Worm (Caenorhabditis elegans) whole organism, young adult: ENCODE data around the gene Y37E11AM.4.

Experiments
- attf-3 ChIP-seq: fragments of 200-800 bp; sonication (Bioruptor generic); conservative IDR thresholded peaks from 2 replicates; pipeline ENCODE4 v1.3.6; 2022; ENCODE audit warnings: missing genetic modification reagents, missing genetic modification characterization, missing compliant biosample characterization
- ceh-100 ChIP-seq: fragments of 200-800 bp; sonication (Bioruptor generic); IDR thresholded peaks from 2 replicates; pipeline ENCODE4 v1.3.6; 2022; ENCODE audit warnings: missing genetic modification reagents, missing genetic modification characterization, missing compliant biosample characterization
- lsl-1 ChIP-seq: fragments of 200-800 bp; sonication (Bioruptor generic); optimal IDR thresholded peaks from 2 replicates; lab custom pipeline; 2018; ENCODE audit warnings: mild to moderate bottlenecking, missing genetic modification characterization, moderate library complexity, missing compliant biosample characterization
- mel-28 ChIP-seq: sonication (generic microtip); optimal IDR thresholded peaks from 2 replicates; lab custom pipeline; 2016; ENCODE audit warnings: borderline replicate concordance, mild to moderate bottlenecking, missing genetic modification characterization, missing compliant biosample characterization
- nfya-1 ChIP-seq: sonication (generic microtip); optimal IDR thresholded peaks from 2 replicates; lab custom pipeline; 2017; ENCODE audit warnings: antibody characterized with exemption, missing compliant biosample characterization, missing genetic modification characterization, borderline replicate concordance; ENCODE audit not compliant: insufficient read depth
- repo-1 ChIP-seq: sonication (generic microtip); optimal IDR thresholded peaks from 2 replicates; lab custom pipeline; 2017; ENCODE audit warnings: mild to moderate bottlenecking, missing genetic modification characterization, missing compliant biosample characterization

- TF ChIP-seq mel-28 (tag; lab: Kevin White, UChicago) (no peak), lsl-1 (GFP tag; lab: Kevin White, UChicago) (no peak), nfya-1 (tag; lab: Kevin White, UChicago) (no peak), ceh-100 (GFP tag; lab: Robert Waterston, UW) (no peak), attf-3 (no peak), repo-1 (tag; lab: Kevin White, UChicago) (no peak)
These were observed 40.8 kb downstream of the Y37E11AM.4 start for ce11 chrIV:3681763-3682162.
